Fruit fly (Drosophila melanogaster): Measurements from ENCODE around the gene CG42264.

Gene CG42264

dm6 chrX:5735268-5735941 lies 41.0 kb downstream of the CG42264 start (continued):
- no peak for TF ChIP-seq bowl (GFP tag; IDR thresholded peaks at IDR 0.05)
- peak; percentile 74 for TF ChIP-seq tap (tag; optimal IDR thresholded peaks at IDR 0.05)
- peak; percentile 70 for TF ChIP-seq B-H1 (GFP tag; IDR thresholded peaks at IDR 0.05)
- TF ChIP-seq rib (GFP tag; IDR thresholded peaks at IDR 0.05) = 0 out of 2 replicates have a peak, but pooled peaks have one; percentile 47
- TF ChIP-seq CG1602 (GFP tag; optimal IDR thresholded peaks at IDR 0.05) = peak; percentile 59
- TF ChIP-seq nom (GFP tag; optimal IDR thresholded peaks at IDR 0.05) = peak; percentile 51
- TF ChIP-seq sc (optimal IDR thresholded peaks at IDR 0.05) = no peak
- TF ChIP-seq sc (GFP tag; optimal IDR thresholded peaks at IDR 0.05) = no peak
- TF ChIP-seq sr (GFP tag; IDR thresholded peaks at IDR 0.05) = 0 out of 3 replicates have a peak, but pooled peaks have one; percentile 42
- peak; percentile 58 for TF ChIP-seq chn (GFP tag; optimal IDR thresholded peaks at IDR 0.05)
- peak; percentile 47; the same call in 1 of the 2 replicates for TF ChIP-seq MBD-R2 (GFP tag; IDR thresholded peaks at IDR 0.05)
- peak; percentile 85 for TF ChIP-seq lilli (GFP tag; optimal IDR thresholded peaks at IDR 0.05)
- TF ChIP-seq fru (optimal IDR thresholded peaks at IDR 0.05) = no peak
- TF ChIP-seq CG2129 (GFP tag; IDR thresholded peaks at IDR 0.05; ENCODE audit: partially characterized antibody) = no peak
- peak; percentile 60 for TF ChIP-seq CG17568 (GFP tag; optimal IDR thresholded peaks at IDR 0.05)
- no peak for TF ChIP-seq Nf-YA (GFP tag; IDR thresholded peaks at IDR 0.05)
- peak; percentile 88 for TF ChIP-seq CG2120 (GFP tag; optimal IDR thresholded peaks at IDR 0.05)
- peak; percentile 31 for TF ChIP-seq nau (GFP tag; optimal IDR thresholded peaks at IDR 0.05)
- TF ChIP-seq CG1603 (tag; optimal IDR thresholded peaks at IDR 0.05) = peak; percentile 86
- no peak for TF ChIP-seq CG7987 (GFP tag; optimal IDR thresholded peaks at IDR 0.05)
- TF ChIP-seq CG12155 (GFP tag; optimal IDR thresholded peaks at IDR 0.05) = peak; percentile 69
- no peak for TF ChIP-seq pfk (GFP tag; optimal IDR thresholded peaks at IDR 0.05)
- peak; percentile 15 for TF ChIP-seq CG12236 (GFP tag; optimal IDR thresholded peaks at IDR 0.05)
- TF ChIP-seq Meics (GFP tag; optimal IDR thresholded peaks at IDR 0.05) = peak; percentile 56
- peak; percentile 62 for TF ChIP-seq tio (GFP tag; optimal IDR thresholded peaks at IDR 0.05)
- TF ChIP-seq CG11093 (GFP tag; IDR thresholded peaks at IDR 0.05) = peak; percentile 41; the same call in 1 of the 3 replicates
- TF ChIP-seq CG16779 (GFP tag; IDR thresholded peaks at IDR 0.05) = peak; percentile 69; the same call in 1 of the 2 replicates
- TF ChIP-seq CG12299 (tag; optimal IDR thresholded peaks at IDR 0.05) = peak; percentile 61
- peak; percentile 67 for TF ChIP-seq Awh (GFP tag; IDR thresholded peaks at IDR 0.05)
- TF ChIP-seq Oli (tag; optimal IDR thresholded peaks at IDR 0.05) = peak; percentile 86
- TF ChIP-seq tup (GFP tag; optimal IDR thresholded peaks at IDR 0.05) = peak; percentile 21
- TF ChIP-seq CG7556 (GFP tag; optimal IDR thresholded peaks at IDR 0.05) = peak; percentile 72
- peak; percentile 84 for TF ChIP-seq CG13424 (tag; optimal IDR thresholded peaks at IDR 0.05)
- no peak for TF ChIP-seq gcm2 (GFP tag; optimal IDR thresholded peaks at IDR 0.05)
- no peak for TF ChIP-seq amos (GFP tag; IDR thresholded peaks at IDR 0.05; ENCODE audit: partially characterized antibody)
- TF ChIP-seq CG14860 (GFP tag; IDR thresholded peaks at IDR 0.05; ENCODE audit: partially characterized antibody) = no peak
- no peak for TF ChIP-seq Trl (optimal IDR thresholded peaks at IDR 0.05)
- peak; percentile 49 for TF ChIP-seq Trl (GFP tag; optimal IDR thresholded peaks at IDR 0.05)
- peak; percentile 83 for TF ChIP-seq PHDP (tag; optimal IDR thresholded peaks at IDR 0.05)
- peak; percentile 74 for TF ChIP-seq org-1 (GFP tag; optimal IDR thresholded peaks at IDR 0.05)
- no peak for TF ChIP-seq z (GFP tag; IDR thresholded peaks at IDR 0.05)
- TF ChIP-seq CG13624 (GFP tag; optimal IDR thresholded peaks at IDR 0.05) = peak; percentile 49
- TF ChIP-seq CG10431 (GFP tag; optimal IDR thresholded peaks at IDR 0.05) = no peak
- no peak for TF ChIP-seq CG31388 (GFP tag; optimal IDR thresholded peaks at IDR 0.05)
- TF ChIP-seq ERR (GFP tag; optimal IDR thresholded peaks at IDR 0.05) = peak; percentile 33
- peak; percentile 86 for TF ChIP-seq CG7839 (tag; optimal IDR thresholded peaks at IDR 0.05)
- peak; percentile 71; the same call in 2 of the 3 replicates for TF ChIP-seq Mrtf (GFP tag; IDR thresholded peaks at IDR 0.05)
- TF ChIP-seq CG6854 (GFP tag; optimal IDR thresholded peaks at IDR 0.05) = peak; percentile 2
- peak; percentile 57 for TF ChIP-seq Bteb2 (GFP tag; optimal IDR thresholded peaks at IDR 0.05)
- peak; percentile 18 for TF ChIP-seq bcd (GFP tag; optimal IDR thresholded peaks at IDR 0.05)
- peak; percentile 83 for TF ChIP-seq Xrp1 (GFP tag; IDR thresholded peaks at IDR 0.05)
